Fruit fly (Drosophila melanogaster) whole organism, embryonic: ENCODE data around the gene CG7714.

Source experiments
- Ada2b ChIP-seq: fragments of 200-800 bp; sonication (Bioruptor generic); IDR thresholded peaks from 2 replicates; pipeline ENCODE4 v1.3.6; 2022; ENCODE audit warnings: missing biosample characterization, missing genetic modification characterization
- CG10267 ChIP-seq: fragments of 200-800 bp; sonication (Bioruptor generic); optimal IDR thresholded peaks from 2 replicates; lab custom pipeline; 2018; ENCODE audit warnings: missing biosample characterization, mild to moderate bottlenecking, missing genetic modification characterization, moderate library complexity
- CG15514 ChIP-seq: fragments of 200-800 bp; sonication (Bioruptor generic); optimal IDR thresholded peaks from 3 replicates; lab custom pipeline; 2017; ENCODE audit warnings: missing biosample characterization, missing genetic modification characterization, mild to moderate bottlenecking, moderate library complexity, missing genetic modification reagents
- CG17612 ChIP-seq: fragments of 200-800 bp; sonication (Bioruptor generic); IDR thresholded peaks from 2 replicates; pipeline ENCODE4 v1.3.6; 2022; ENCODE audit warnings: missing biosample characterization, missing genetic modification characterization
- CG17802 ChIP-seq: fragments of 200-800 bp; sonication (Bioruptor generic); optimal IDR thresholded peaks from 2 replicates; lab custom pipeline; 2018; ENCODE audit warnings: missing biosample characterization, mild to moderate bottlenecking, missing genetic modification characterization, moderate library complexity
- CG17829 ChIP-seq: fragments of 200-800 bp; optimal IDR thresholded peaks from 2 replicates; lab custom pipeline; 2019; ENCODE audit warnings: missing biosample characterization, mild to moderate bottlenecking, missing genetic modification characterization, moderate library complexity
- CG18599 ChIP-seq: fragments of 200-800 bp; sonication (Bioruptor generic); optimal IDR thresholded peaks from 3 replicates; lab custom pipeline; 2017; ENCODE audit warnings: missing biosample characterization, missing genetic modification characterization, mild to moderate bottlenecking, moderate library complexity, missing genetic modification reagents
- CG2129 ChIP-seq: fragments of 200-800 bp; sonication (Bioruptor generic); IDR thresholded peaks from 2 replicates; pipeline ENCODE4 v1.3.6; 2022; ENCODE audit warnings: missing biosample characterization, missing genetic modification characterization; ENCODE audit not compliant: partially characterized antibody
- CG31224 ChIP-seq: fragments of 200-800 bp; sonication (Bioruptor generic); IDR thresholded peaks from 2 replicates; pipeline ENCODE4 v1.3.6; 2022; ENCODE audit warnings: missing biosample characterization, missing genetic modification characterization
- CG32772 ChIP-seq: fragments of 200-800 bp; sonication (Bioruptor generic); IDR thresholded peaks from 2 replicates; pipeline ENCODE4 v1.3.6; 2022; ENCODE audit warnings: missing biosample characterization, missing genetic modification characterization
- CG3847 ChIP-seq: fragments of 200-800 bp; sonication (Bioruptor generic); IDR thresholded peaks from 2 replicates; pipeline ENCODE4 v1.3.6; 2022; ENCODE audit warnings: missing biosample characterization, missing genetic modification characterization
- CG7745 ChIP-seq: fragments of 200-800 bp; sonication (Bioruptor generic); optimal IDR thresholded peaks from 2 replicates; lab custom pipeline; 2018; ENCODE audit warnings: missing biosample characterization, mild to moderate bottlenecking, missing genetic modification characterization, moderate library complexity
- CG7928 ChIP-seq: fragments of 200-800 bp; sonication (Bioruptor generic); optimal IDR thresholded peaks from 2 replicates; lab custom pipeline; 2017; ENCODE audit warnings: missing biosample characterization, mild to moderate bottlenecking, missing genetic modification characterization
- CG8089 ChIP-seq: fragments of 200-800 bp; sonication (Bioruptor generic); optimal IDR thresholded peaks from 3 replicates; lab custom pipeline; 2016; ENCODE audit warnings: missing biosample characterization, missing genetic modification characterization
- CG8290 ChIP-seq, 3 experiments: fragments of 200-800 bp; sonication (Bioruptor generic); optimal IDR thresholded peaks; 2 replicates each; lab custom pipeline; 2016 to 2019; ENCODE audit warnings: missing biosample characterization in 3 of 3, missing genetic modification characterization in 3 of 3, mild to moderate bottlenecking in 2 of 3, moderate library complexity in 1 of 3
- CG8478 ChIP-seq: fragments of >200 bp; optimal IDR thresholded peaks from 2 replicates; lab custom pipeline; 2018
- Chrac-16 ChIP-seq: fragments of 200-800 bp; sonication (Bioruptor generic); optimal IDR thresholded peaks from 3 replicates; lab custom pipeline; 2016; ENCODE audit warnings: missing biosample characterization, missing genetic modification characterization
- Dad ChIP-seq: fragments of 200-800 bp; sonication (Bioruptor generic); optimal IDR thresholded peaks from 3 replicates; lab custom pipeline; 2016; ENCODE audit warnings: missing biosample characterization, missing genetic modification characterization
- Deaf1 ChIP-seq: fragments of 200-800 bp; optimal IDR thresholded peaks from 3 replicates; lab custom pipeline; 2019; ENCODE audit warnings: missing biosample characterization, mild to moderate bottlenecking, missing genetic modification characterization, moderate library complexity
- Dp ChIP-seq: fragments of 200-800 bp; sonication (Bioruptor generic); optimal IDR thresholded peaks from 2 replicates; lab custom pipeline; 2018; ENCODE audit warnings: missing biosample characterization, mild to moderate bottlenecking, missing genetic modification characterization, moderate library complexity
- Drgx ChIP-seq: fragments of 200-800 bp; sonication (Bioruptor generic); IDR thresholded peaks from 2 replicates; pipeline ENCODE4 v1.3.6; 2022; ENCODE audit warnings: missing biosample characterization, missing genetic modification characterization
- E2f2 ChIP-seq: fragments of 200-800 bp; sonication (Bioruptor generic); IDR thresholded peaks from 2 replicates; pipeline ENCODE4 v1.3.6; 2022; ENCODE audit warnings: missing biosample characterization, missing genetic modification characterization
- Med ChIP-seq: fragments of 200-800 bp; sonication (Bioruptor generic); peaks from one replicate; lab custom pipeline; 2016; ENCODE audit warnings: missing biosample characterization, missing genetic modification characterization, mild to moderate bottlenecking, inconsistent platforms, moderate library complexity
- Nf-YC ChIP-seq: fragments of 200-800 bp; optimal IDR thresholded peaks from 3 replicates; lab custom pipeline; 2019; ENCODE audit warnings: missing biosample characterization, mild to moderate bottlenecking, missing genetic modification characterization, moderate library complexity
- Oaz ChIP-seq: fragments of 200-800 bp; sonication (Bioruptor generic); IDR thresholded peaks from 2 replicates; pipeline ENCODE4 v1.3.6; 2022; ENCODE audit warnings: missing biosample characterization, missing genetic modification characterization
- Sry-δ ChIP-seq: fragments of 200-800 bp; sonication (Bioruptor generic); optimal IDR thresholded peaks from 2 replicates; lab custom pipeline; 2016; ENCODE audit warnings: missing biosample characterization, missing genetic modification characterization
- YL-1 ChIP-seq: fragments of 200-800 bp; sonication (Bioruptor generic); optimal IDR thresholded peaks from 3 replicates; lab custom pipeline; 2017; ENCODE audit warnings: missing biosample characterization, mild to moderate bottlenecking, missing genetic modification characterization
- chinmo ChIP-seq: fragments of 200-800 bp; sonication (Bioruptor generic); IDR thresholded peaks from 4 replicates; pipeline ENCODE4 v1.3.6; 2022; ENCODE audit warnings: missing biosample characterization, missing genetic modification characterization; ENCODE audit not compliant: partially characterized antibody
- chm ChIP-seq: fragments of 200-800 bp; sonication (Bioruptor generic); IDR thresholded peaks from 2 replicates; pipeline ENCODE4 v1.3.6; 2022; ENCODE audit warnings: missing biosample characterization, missing genetic modification characterization
- ewg ChIP-seq: fragments of 200-800 bp; sonication (Bioruptor generic); optimal IDR thresholded peaks from 3 replicates; lab custom pipeline; 2017; ENCODE audit warnings: mild to moderate bottlenecking, missing biosample characterization, missing genetic modification reagents, missing genetic modification characterization
- fru ChIP-seq: fragments of >200 bp; optimal IDR thresholded peaks from 2 replicates; lab custom pipeline; 2017
- gce ChIP-seq: fragments of 200-800 bp; sonication (Bioruptor generic); IDR thresholded peaks from 3 replicates; pipeline ENCODE4 v1.3.6; 2022; ENCODE audit warnings: missing biosample characterization, missing genetic modification characterization
- gcm ChIP-seq: fragments of 200-800 bp; sonication (Bioruptor generic); optimal IDR thresholded peaks from 2 replicates; lab custom pipeline; 2019; ENCODE audit warnings: missing biosample characterization, mild to moderate bottlenecking, missing genetic modification characterization, moderate library complexity
- gsb-n ChIP-seq: fragments of 200-800 bp; sonication (Bioruptor generic); optimal IDR thresholded peaks from 3 replicates; lab custom pipeline; 2018; ENCODE audit warnings: missing biosample characterization, mild to moderate bottlenecking, missing genetic modification characterization
- her ChIP-seq: fragments of 200-800 bp; sonication (Bioruptor generic); optimal IDR thresholded peaks from 2 replicates; lab custom pipeline; 2016; ENCODE audit warnings: missing biosample characterization, missing genetic modification characterization
- nerfin-1 ChIP-seq: fragments of 200-800 bp; sonication (Bioruptor generic); optimal IDR thresholded peaks from 3 replicates; lab custom pipeline; 2019; ENCODE audit warnings: missing biosample characterization, mild to moderate bottlenecking, missing genetic modification characterization, moderate library complexity
- psq ChIP-seq: fragments of 200-800 bp; sonication (Bioruptor generic); optimal IDR thresholded peaks from 2 replicates; lab custom pipeline; 2017; ENCODE audit warnings: missing biosample characterization, missing genetic modification characterization
- pzg ChIP-seq: fragments of 200-800 bp; sonication (Bioruptor generic); optimal IDR thresholded peaks from 3 replicates; lab custom pipeline; 2018; ENCODE audit warnings: missing biosample characterization, mild to moderate bottlenecking, missing genetic modification characterization, moderate library complexity
- row ChIP-seq: fragments of 200-800 bp; sonication (Bioruptor generic); IDR thresholded peaks from 3 replicates; pipeline ENCODE4 v1.3.6; 2022; ENCODE audit warnings: missing biosample characterization, missing genetic modification characterization
- run ChIP-seq: fragments of 200-800 bp; sonication (Bioruptor generic); optimal IDR thresholded peaks from 3 replicates; lab custom pipeline; 2018; ENCODE audit warnings: missing biosample characterization, mild to moderate bottlenecking, missing genetic modification characterization
- scrt ChIP-seq: fragments of 200-800 bp; sonication (Bioruptor generic); optimal IDR thresholded peaks from 2 replicates; lab custom pipeline; 2018; ENCODE audit warnings: missing biosample characterization, mild to moderate bottlenecking, missing genetic modification characterization, moderate library complexity
- tin ChIP-seq: fragments of 200-800 bp; sonication (Bioruptor generic); optimal IDR thresholded peaks from 3 replicates; lab custom pipeline; 2016; ENCODE audit warnings: missing biosample characterization, missing genetic modification characterization
- tio ChIP-seq: fragments of 200-800 bp; sonication (Bioruptor generic); optimal IDR thresholded peaks from 2 replicates; lab custom pipeline; 2017; ENCODE audit warnings: missing biosample characterization, missing genetic modification characterization, inconsistent platforms

CG7714 gene

DNA sequence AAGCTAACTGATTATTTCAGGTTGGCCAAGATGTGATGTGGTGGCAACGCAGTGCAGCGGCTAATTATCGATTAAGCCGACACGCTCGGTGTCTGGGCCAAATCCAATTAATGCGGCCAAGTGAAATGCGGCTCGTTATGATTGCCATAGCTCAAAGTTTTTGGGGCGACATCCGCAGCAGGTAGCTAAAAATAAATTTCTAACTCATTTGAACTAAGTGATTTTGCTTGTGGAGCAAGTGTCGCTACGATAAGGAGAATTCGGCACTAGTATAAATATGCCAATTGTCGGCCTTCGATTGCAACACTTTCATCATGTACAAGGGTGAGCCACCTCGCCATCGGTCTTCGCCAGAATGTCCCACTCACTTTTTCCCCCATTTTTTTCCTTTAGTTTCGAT lies 31.3 kb downstream of the CG7714 start, which contains the start of gene CG34282 (continued):
- TF ChIP-seq Ada2b (GFP tag; lab: Robert Waterston, UW), result no peak

DNA sequence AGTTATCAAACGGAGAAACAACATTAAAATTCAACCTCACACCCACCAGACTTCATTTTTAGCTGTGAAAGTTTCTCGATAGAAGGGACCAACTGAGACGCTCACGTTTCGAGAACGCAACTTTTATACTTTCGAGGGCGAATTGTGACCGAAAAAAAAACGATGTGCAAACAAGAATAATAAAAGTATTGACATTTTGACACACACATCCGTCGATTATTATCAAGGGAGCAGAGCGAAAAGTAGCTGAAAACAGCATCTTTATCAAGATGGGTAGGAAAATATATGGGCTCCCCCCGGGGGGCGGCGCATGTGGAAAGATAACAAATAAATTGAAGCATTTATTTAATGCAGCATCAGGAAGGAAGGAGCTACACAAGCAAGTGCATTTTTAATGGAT lies 32.6 kb downstream of the CG7714 start, which contains the start of gene CG14300:
TSS of gene CG14300 (minus strand) at position 101 of the 400 bp plus-strand sequence.
- TF ChIP-seq gsb-n (tag; lab: Kevin White, UChicago) (no peak), CG7928 (GFP tag; lab: Kevin White, UChicago) (no peak)

DNA sequence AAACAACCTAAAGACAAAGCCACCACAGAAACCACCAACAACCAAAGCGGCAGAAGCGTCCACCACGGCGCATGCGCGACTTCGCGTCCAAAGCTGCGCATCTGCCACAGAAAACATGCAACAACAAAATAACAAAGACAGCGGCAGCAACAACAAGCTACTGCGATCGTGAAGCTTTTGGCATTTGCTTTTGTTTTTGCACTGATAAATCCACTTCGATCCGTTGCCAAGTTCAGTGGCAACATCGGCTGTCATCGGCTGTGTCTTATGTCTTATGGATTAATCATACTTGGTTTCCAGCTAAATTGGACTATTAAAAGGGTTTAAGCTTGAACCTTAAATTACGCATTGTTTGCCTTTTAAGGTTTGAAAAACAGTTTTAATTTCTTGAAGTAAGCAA lies 33.6 kb downstream of the CG7714 start, which contains the start of gene Muc91C:
TSS of gene Muc91C (minus strand) at position 101 of the 400 bp plus-strand sequence.
- no peak for TF ChIP-seq Dad (GFP tag; lab: Kevin White, UChicago)
- TF ChIP-seq, all 482 proteins: peak for 0

DNA sequence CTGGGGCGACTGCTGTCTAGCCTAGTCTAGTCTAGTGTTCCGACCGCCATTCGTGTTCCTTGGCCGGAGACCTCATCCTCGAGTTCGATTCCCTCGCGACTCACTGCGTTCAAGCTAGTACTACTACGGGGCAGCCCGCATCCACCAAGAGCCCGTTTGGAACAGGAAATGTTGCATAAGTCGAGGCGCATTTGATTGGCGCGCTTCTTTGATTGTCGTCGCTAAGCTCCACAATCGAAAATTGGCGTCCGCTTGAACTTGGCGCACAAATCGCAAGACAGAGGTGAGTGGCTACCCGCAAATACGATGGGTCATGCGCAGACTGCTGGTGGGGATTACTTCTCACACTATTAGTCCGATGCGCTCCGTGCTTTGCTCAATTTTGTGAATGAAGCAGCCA lies 45.2 kb downstream of the CG7714 start:
- TF ChIP-seq psq (no peak), CG8089 (no peak), her (GFP tag; lab: Kevin White, UChicago) (no peak), CG8290 (GFP tag; optimal IDR thresholded peaks at IDR 0.05; lab: Kevin White, UChicago) (no peak), CG8290 (tag; optimal IDR thresholded peaks at IDR 0.05; lab: Kevin White, UChicago) (no peak), Chrac-16 (no peak), CG17612 (no peak), tio (GFP tag; lab: Kevin White, UChicago) (no peak), CG18599 (no peak), CG31224 (0 out of 2 replicates have a peak, but pooled peaks have one; percentile 14), CG2129 (no peak), CG8478 (lab: Kevin White, UChicago) (peak; percentile 12), chinmo (0 out of 4 replicates have a peak, but pooled peaks have one; percentile 38), gce (no peak), Oaz (GFP tag; lab: Robert Waterston, UW) (no peak), ewg (peak; percentile 26), fru (lab: Kevin White, UChicago) (no peak), E2f2 (GFP tag; lab: Robert Waterston, UW) (peak; percentile 51), Dp (GFP tag; lab: Kevin White, UChicago) (peak; percentile 2), Med (peak; percentile 73), chm (GFP tag; lab: Robert Waterston, UW) (no peak)
- TF ChIP-seq, all 482 proteins: peak for 7

DNA sequence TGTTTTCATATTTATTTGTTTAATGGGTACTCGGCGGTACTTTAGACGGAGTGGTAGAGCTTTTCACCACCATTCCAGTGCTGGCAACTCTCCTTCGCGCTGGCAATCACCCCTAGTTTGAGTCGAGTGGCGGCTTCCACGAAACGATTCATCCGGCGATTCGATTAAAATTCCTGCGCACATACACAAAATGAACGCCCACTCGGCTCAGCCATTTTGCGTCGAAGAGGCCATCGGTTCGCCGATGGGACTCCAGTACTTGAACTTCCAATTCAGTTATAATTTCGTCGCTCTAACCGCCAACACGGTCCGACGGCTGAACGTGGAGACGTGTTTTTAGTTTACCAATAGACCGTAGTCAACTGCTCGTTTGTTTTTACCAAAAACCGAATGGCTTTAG lies 45.9 kb downstream of the CG7714 start, which contains the start of the genes CG46318 and ChT:
TSS of gene CG46318 (plus strand) at position 273 of the 400 bp plus-strand sequence.
TSS of gene ChT (plus strand) at position 273 of the 400 bp plus-strand sequence.
- TF ChIP-seq nerfin-1 (tag; lab: Kevin White, UChicago), result peak; percentile 68
- peak; percentile 47 for TF ChIP-seq Nf-YC
- TF ChIP-seq ewg, result peak; percentile 15
- 0 out of 2 replicates have a peak, but pooled peaks have one; percentile 6 for TF ChIP-seq Drgx (GFP tag; lab: Robert Waterston, UW)
- TF ChIP-seq Deaf1 (tag; lab: Kevin White, UChicago), result peak; percentile 86
- TF ChIP-seq Sry-δ, result no peak
- TF ChIP-seq CG32772 (GFP tag; lab: Robert Waterston, UW), result no peak

DNA sequence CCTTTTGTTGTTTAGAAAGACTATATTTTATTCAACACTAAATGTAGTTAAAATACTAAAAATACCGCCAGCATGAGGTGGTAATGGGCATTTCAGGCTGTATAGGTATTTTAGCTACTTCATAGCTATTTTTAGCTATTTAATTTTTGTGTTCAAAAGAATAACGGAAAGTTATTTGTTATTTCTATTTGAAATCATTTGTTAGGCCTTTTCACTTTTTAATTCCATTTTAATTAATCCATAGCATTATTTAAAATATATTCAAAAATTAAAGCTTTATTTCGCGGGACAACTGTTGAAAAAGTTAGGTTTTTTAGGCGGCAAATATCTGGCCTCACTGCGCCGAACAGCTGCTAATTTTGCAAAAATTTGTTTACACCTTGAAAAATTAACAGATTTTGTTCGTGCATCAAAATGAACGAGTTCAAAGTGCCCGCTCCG lies 48.7 kb downstream of the CG7714 start, which contains the start of the genes dind and CG7706:
TSS of gene dind (minus strand) at position 40 of the 441 bp plus-strand sequence.
TSS of gene CG7706 (plus strand) at position 319 of the 441 bp plus-strand sequence.
- TF ChIP-seq tin (GFP tag; lab: Kevin White, UChicago), result no peak
- peak; percentile 59 for TF ChIP-seq CG17802 (tag; lab: Kevin White, UChicago)
- peak; percentile 72 for TF ChIP-seq row (GFP tag; lab: Robert Waterston, UW)
- TF ChIP-seq gcm (GFP tag; lab: Kevin White, UChicago), result peak; percentile 2
- TF ChIP-seq CG3847 (GFP tag; lab: Robert Waterston, UW), result peak; percentile 38; the same call in 1 of the 2 replicates
- TF ChIP-seq CG17829, result peak; percentile 15
- peak; percentile 69 for TF ChIP-seq scrt
- no peak for TF ChIP-seq run (tag; lab: Kevin White, UChicago)
- TF ChIP-seq YL-1, result peak; percentile 50
- TF ChIP-seq pzg, result peak; percentile 51
- TF ChIP-seq nerfin-1 (tag; lab: Kevin White, UChicago), result peak; percentile 99
- TF ChIP-seq CG10267 (tag; lab: Kevin White, UChicago), result peak; percentile 90
- TF ChIP-seq CG15514, result peak; percentile 9
- TF ChIP-seq Med, result peak; percentile 3
- peak; percentile 78 for TF ChIP-seq CG7745 (tag; lab: Kevin White, UChicago)
